Worm (Caenorhabditis elegans) whole organism, midembryonic: Measurements from ENCODE around the gene T08G3.13.

Experiments used
- T22C8.4 ChIP-seq: fragments of 200-800 bp; sonication (Bioruptor generic); IDR thresholded peaks from 2 replicates; pipeline ENCODE4 v1.3.6; 2022; ENCODE audit warnings: missing genetic modification characterization, missing compliant biosample characterization
- cog-1 ChIP-seq: sonication (generic microtip); optimal IDR thresholded peaks from 2 replicates; lab custom pipeline; 2016; ENCODE audit warnings: missing genetic modification characterization, missing compliant biosample characterization
- flt-1 ChIP-seq: fragments of 200-800 bp; sonication (Bioruptor generic); IDR thresholded peaks from 2 replicates; pipeline ENCODE4 v1.3.6; 2022; ENCODE audit warnings: missing genetic modification characterization, missing compliant biosample characterization
- klf-2 ChIP-seq: fragments of 200-800 bp; sonication (Bioruptor generic); conservative IDR thresholded peaks from 2 replicates; pipeline ENCODE4 v1.3.6; 2022; ENCODE audit warnings: missing genetic modification reagents, missing genetic modification characterization, missing compliant biosample characterization
- med-1 ChIP-seq: sonication (generic microtip); optimal IDR thresholded peaks from 2 replicates; lab custom pipeline; 2017; ENCODE audit warnings: missing genetic modification characterization, mild to moderate bottlenecking, missing compliant biosample characterization, antibody characterized with exemption, missing genetic modification reagents; ENCODE audit not compliant: insufficient read depth
- ref-1 ChIP-seq: fragments of 200-800 bp; sonication (Bioruptor generic); conservative IDR thresholded peaks from 2 replicates; pipeline ENCODE4 v1.3.6; 2022; ENCODE audit warnings: missing genetic modification reagents, missing genetic modification characterization, missing compliant biosample characterization
- ztf-23 ChIP-seq: fragments of 200-800 bp; sonication (Bioruptor generic); IDR thresholded peaks from 2 replicates; pipeline ENCODE4 v1.3.6; 2022; ENCODE audit warnings: missing genetic modification reagents, missing genetic modification characterization, missing compliant biosample characterization
- ztf-29 ChIP-seq: fragments of 200-800 bp; sonication (Bioruptor generic); IDR thresholded peaks from 2 replicates; pipeline ENCODE4 v1.3.6; 2022; ENCODE audit warnings: missing genetic modification reagents, missing genetic modification characterization, missing compliant biosample characterization

DNA sequence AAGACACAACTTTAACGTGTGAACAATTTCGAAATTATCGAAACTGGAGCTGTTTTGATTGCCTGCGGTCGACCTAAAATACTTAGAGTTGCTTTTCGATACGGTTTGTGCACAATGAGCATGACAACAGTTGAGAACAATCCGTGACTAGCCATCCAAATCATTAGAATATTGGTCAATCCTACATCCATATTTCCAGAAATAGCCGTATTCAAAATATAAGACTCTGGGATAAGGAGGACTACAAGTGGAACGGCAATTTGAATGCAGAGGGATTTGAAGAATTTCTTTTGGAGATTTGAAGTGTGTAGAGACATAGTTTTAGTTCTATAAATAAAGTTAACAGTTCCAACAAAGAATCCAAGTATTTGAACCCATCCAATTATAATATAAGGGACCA, 11.5 kb downstream of the T08G3.13 start:
- TF ChIP-seq ztf-29 (no peak), T22C8.4 (GFP tag; lab: Robert Waterston, UW) (no peak), ref-1 (no peak), med-1 (GFP tag; lab: Kevin White, UChicago) (no peak), flt-1 (GFP tag; lab: Robert Waterston, UW) (no peak), ztf-23 (no peak), cog-1 (tag; lab: Kevin White, UChicago) (no peak), klf-2 (GFP tag; lab: Robert Waterston, UW) (no peak)
